Fruit fly (Drosophila melanogaster) whole organism, prepupa: ENCODE results near the gene hiw.

Source experiments
- Blimp-1 ChIP-seq: fragments of 200-800 bp; sonication (Bioruptor generic); optimal IDR thresholded peaks from 3 replicates; lab custom pipeline; 2017; ENCODE audit warnings: missing biosample characterization, missing genetic modification characterization, mild to moderate bottlenecking, moderate library complexity, missing genetic modification reagents
- CG10669 ChIP-seq: fragments of 200-800 bp; sonication (Bioruptor generic); optimal IDR thresholded peaks from 3 replicates; lab custom pipeline; 2018; ENCODE audit warnings: missing biosample characterization, mild to moderate bottlenecking, missing genetic modification characterization, moderate library complexity
- CG11294 ChIP-seq: fragments of 200-800 bp; sonication (Bioruptor generic); IDR thresholded peaks from 2 replicates; pipeline ENCODE4 v1.3.6; 2022; ENCODE audit warnings: missing biosample characterization, missing genetic modification characterization
- CG11902 ChIP-seq: fragments of 200-800 bp; sonication (Bioruptor generic); optimal IDR thresholded peaks from 3 replicates; lab custom pipeline; 2016; ENCODE audit warnings: missing biosample characterization, missing genetic modification characterization
- CG15336 ChIP-seq: fragments of 200-800 bp; sonication (Bioruptor generic); IDR thresholded peaks from 2 replicates; pipeline ENCODE4 v1.3.6; 2022; ENCODE audit warnings: missing biosample characterization, missing genetic modification characterization
- CG1621 ChIP-seq: fragments of 200-800 bp; sonication (Bioruptor generic); optimal IDR thresholded peaks from 3 replicates; lab custom pipeline; 2018; ENCODE audit warnings: missing biosample characterization, mild to moderate bottlenecking, missing genetic modification characterization
- CG16779 ChIP-seq: fragments of 200-800 bp; sonication (Bioruptor generic); optimal IDR thresholded peaks from 3 replicates; lab custom pipeline; 2017; ENCODE audit warnings: missing biosample characterization, mild to moderate bottlenecking, missing genetic modification characterization
- CG31627 ChIP-seq: fragments of 200-800 bp; sonication (Bioruptor generic); optimal IDR thresholded peaks from 3 replicates; lab custom pipeline; 2016; ENCODE audit warnings: missing biosample characterization, missing genetic modification characterization
- CG34406 ChIP-seq: fragments of 200-800 bp; sonication (Bioruptor generic); optimal IDR thresholded peaks from 3 replicates; lab custom pipeline; 2016; ENCODE audit warnings: missing biosample characterization, missing genetic modification characterization
- CG3919 ChIP-seq: fragments of 200-800 bp; sonication (Bioruptor generic); optimal IDR thresholded peaks from 3 replicates; lab custom pipeline; 2016; ENCODE audit warnings: missing biosample characterization, missing genetic modification characterization
- CG6163 ChIP-seq: fragments of 200-800 bp; sonication (Bioruptor generic); IDR thresholded peaks from 3 replicates; pipeline ENCODE4 v1.3.6; 2022; ENCODE audit warnings: missing biosample characterization, missing genetic modification characterization
- CG6276 ChIP-seq: fragments of 200-800 bp; sonication (Bioruptor generic); optimal IDR thresholded peaks from 2 replicates; lab custom pipeline; 2017; ENCODE audit warnings: missing biosample characterization, mild to moderate bottlenecking, missing genetic modification characterization
- CG6792 ChIP-seq: fragments of 200-800 bp; sonication (Bioruptor generic); optimal IDR thresholded peaks from 3 replicates; lab custom pipeline; 2016; ENCODE audit warnings: missing biosample characterization, missing genetic modification characterization
- CG6808 ChIP-seq: fragments of 200-800 bp; sonication (Bioruptor generic); optimal IDR thresholded peaks from 3 replicates; lab custom pipeline; 2017; ENCODE audit warnings: missing biosample characterization, missing genetic modification characterization, mild to moderate bottlenecking, moderate library complexity, missing genetic modification reagents
- CG6854 ChIP-seq: fragments of 200-800 bp; sonication (Bioruptor generic); optimal IDR thresholded peaks from 2 replicates; lab custom pipeline; 2017; ENCODE audit warnings: missing biosample characterization, mild to moderate bottlenecking, missing genetic modification characterization
- CG7368 ChIP-seq: fragments of 200-800 bp; sonication (Bioruptor generic); optimal IDR thresholded peaks from 3 replicates; lab custom pipeline; 2016; ENCODE audit warnings: missing biosample characterization, missing genetic modification characterization
- CG8119 ChIP-seq: fragments of 200-800 bp; sonication (Bioruptor generic); IDR thresholded peaks from 3 replicates; pipeline ENCODE4 v1.3.6; 2022; ENCODE audit warnings: missing biosample characterization, missing genetic modification characterization
- CG8319 ChIP-seq: fragments of 200-800 bp; sonication (Bioruptor generic); optimal IDR thresholded peaks from 3 replicates; lab custom pipeline; 2016; ENCODE audit warnings: missing biosample characterization, missing genetic modification characterization
- CG8632 ChIP-seq: fragments of 200-800 bp; sonication (Bioruptor generic); optimal IDR thresholded peaks from 3 replicates; lab custom pipeline; 2016; ENCODE audit warnings: missing biosample characterization, missing genetic modification characterization
- CG9139 ChIP-seq: fragments of 200-800 bp; sonication (Bioruptor generic); optimal IDR thresholded peaks from 3 replicates; lab custom pipeline; 2017; ENCODE audit warnings: missing biosample characterization, mild to moderate bottlenecking, missing genetic modification characterization
- Eip75B ChIP-seq: fragments of 200-800 bp; sonication (Bioruptor generic); optimal IDR thresholded peaks from 3 replicates; lab custom pipeline; 2016; ENCODE audit warnings: missing biosample characterization, missing genetic modification characterization
- Eip78C ChIP-seq: fragments of 200-800 bp; sonication (Bioruptor generic); peaks from one replicate; lab custom pipeline; 2016; ENCODE audit warnings: missing biosample characterization, missing genetic modification characterization
- Ets21C ChIP-seq: fragments of 200-800 bp; sonication (Bioruptor generic); optimal IDR thresholded peaks from 3 replicates; lab custom pipeline; 2016; ENCODE audit warnings: missing biosample characterization, missing genetic modification characterization
- Ets96B ChIP-seq: fragments of 200-800 bp; optimal IDR thresholded peaks from 2 replicates; lab custom pipeline; 2019; ENCODE audit warnings: missing biosample characterization, mild to moderate bottlenecking, missing genetic modification characterization, moderate library complexity
- Gug ChIP-seq: fragments of 200-800 bp; sonication (Bioruptor generic); IDR thresholded peaks from 2 replicates; pipeline ENCODE4 v1.3.6; 2022; ENCODE audit warnings: missing biosample characterization, missing genetic modification characterization
- Hr39 ChIP-seq: fragments of 200-800 bp; sonication (Bioruptor generic); optimal IDR thresholded peaks from 2 replicates; lab custom pipeline; 2016; ENCODE audit warnings: missing biosample characterization, missing genetic modification characterization
- Hr4 ChIP-seq: fragments of 200-800 bp; sonication (Bioruptor generic); optimal IDR thresholded peaks from 3 replicates; lab custom pipeline; 2016; ENCODE audit warnings: missing biosample characterization, missing genetic modification characterization
- Lpt ChIP-seq: fragments of 200-800 bp; sonication (Bioruptor generic); optimal IDR thresholded peaks from 3 replicates; lab custom pipeline; 2016; ENCODE audit warnings: missing biosample characterization, missing genetic modification characterization
- Smox ChIP-seq: fragments of 200-800 bp; sonication (Bioruptor generic); optimal IDR thresholded peaks from 3 replicates; lab custom pipeline; 2016; ENCODE audit warnings: missing biosample characterization, missing genetic modification characterization
- Sox102F ChIP-seq: fragments of 200-800 bp; sonication (Bioruptor generic); optimal IDR thresholded peaks from 2 replicates; lab custom pipeline; 2016; ENCODE audit warnings: missing biosample characterization, mild to moderate bottlenecking, missing genetic modification characterization
- Sox14 ChIP-seq: fragments of 200-800 bp; sonication (Bioruptor generic); optimal IDR thresholded peaks from 3 replicates; lab custom pipeline; 2016; ENCODE audit warnings: missing biosample characterization, missing genetic modification characterization
- Sox15 ChIP-seq: fragments of 200-800 bp; sonication (Bioruptor generic); optimal IDR thresholded peaks from 3 replicates; lab custom pipeline; 2016; ENCODE audit warnings: missing biosample characterization, missing genetic modification characterization
- achi ChIP-seq: fragments of 200-800 bp; sonication (Bioruptor generic); optimal IDR thresholded peaks from 3 replicates; lab custom pipeline; 2016; ENCODE audit warnings: missing biosample characterization, missing genetic modification characterization
- acj6 ChIP-seq: fragments of 200-800 bp; sonication (Bioruptor generic); optimal IDR thresholded peaks from 3 replicates; lab custom pipeline; 2016; ENCODE audit warnings: missing biosample characterization, missing genetic modification characterization
- cyc ChIP-seq: fragments of 200-800 bp; sonication (Bioruptor generic); optimal IDR thresholded peaks from 3 replicates; lab custom pipeline; 2016; ENCODE audit warnings: missing biosample characterization, missing genetic modification characterization
- dac ChIP-seq: fragments of 200-800 bp; sonication (Bioruptor generic); optimal IDR thresholded peaks from 2 replicates; lab custom pipeline; 2017; ENCODE audit warnings: missing biosample characterization, mild to moderate bottlenecking, missing genetic modification characterization
- esn ChIP-seq: fragments of 200-800 bp; sonication (Bioruptor generic); optimal IDR thresholded peaks from 2 replicates; lab custom pipeline; 2016; ENCODE audit warnings: missing biosample characterization, mild to moderate bottlenecking, missing genetic modification characterization, moderate library complexity
- fd59A ChIP-seq: fragments of 200-800 bp; sonication (Bioruptor generic); optimal IDR thresholded peaks from 2 replicates; lab custom pipeline; 2017; ENCODE audit warnings: missing biosample characterization, mild to moderate bottlenecking, missing genetic modification characterization, missing genetic modification reagents
- fd85E ChIP-seq: fragments of 200-800 bp; sonication (Bioruptor generic); optimal IDR thresholded peaks from 3 replicates; lab custom pipeline; 2016; ENCODE audit warnings: missing biosample characterization, missing genetic modification characterization
- lz ChIP-seq: fragments of 200-800 bp; sonication (Bioruptor generic); optimal IDR thresholded peaks from 3 replicates; lab custom pipeline; 2016; ENCODE audit warnings: missing biosample characterization, missing genetic modification characterization
- net ChIP-seq: fragments of 200-800 bp; sonication (Bioruptor generic); optimal IDR thresholded peaks from 3 replicates; lab custom pipeline; 2016; ENCODE audit warnings: missing biosample characterization, missing genetic modification characterization
- pdm3 ChIP-seq: fragments of 200-800 bp; sonication (Bioruptor generic); optimal IDR thresholded peaks from 3 replicates; lab custom pipeline; 2016; ENCODE audit warnings: missing biosample characterization, missing genetic modification characterization
- salr ChIP-seq, 2 experiments: fragments of 200-800 bp; sonication (Bioruptor generic); optimal IDR thresholded peaks; 3 replicates each; lab custom pipeline; 2016 to 2018; ENCODE audit warnings: missing biosample characterization in 2 of 2, missing genetic modification characterization in 2 of 2, mild to moderate bottlenecking in 1 of 2
- ss ChIP-seq, 2 experiments: fragments of 200-800 bp; sonication (Bioruptor generic); optimal IDR thresholded peaks; 2 replicates in 1 of 2; 3 replicates in 1 of 2; lab custom pipeline; 2017 to 2018; ENCODE audit warnings: mild to moderate bottlenecking in 2 of 2, missing biosample characterization in 2 of 2, missing genetic modification characterization in 2 of 2, moderate library complexity in 1 of 2
- svp ChIP-seq: fragments of 200-800 bp; sonication (Bioruptor generic); peaks from one replicate; lab custom pipeline; 2016; ENCODE audit warnings: missing biosample characterization, missing genetic modification characterization

Gene hiw

DNA sequence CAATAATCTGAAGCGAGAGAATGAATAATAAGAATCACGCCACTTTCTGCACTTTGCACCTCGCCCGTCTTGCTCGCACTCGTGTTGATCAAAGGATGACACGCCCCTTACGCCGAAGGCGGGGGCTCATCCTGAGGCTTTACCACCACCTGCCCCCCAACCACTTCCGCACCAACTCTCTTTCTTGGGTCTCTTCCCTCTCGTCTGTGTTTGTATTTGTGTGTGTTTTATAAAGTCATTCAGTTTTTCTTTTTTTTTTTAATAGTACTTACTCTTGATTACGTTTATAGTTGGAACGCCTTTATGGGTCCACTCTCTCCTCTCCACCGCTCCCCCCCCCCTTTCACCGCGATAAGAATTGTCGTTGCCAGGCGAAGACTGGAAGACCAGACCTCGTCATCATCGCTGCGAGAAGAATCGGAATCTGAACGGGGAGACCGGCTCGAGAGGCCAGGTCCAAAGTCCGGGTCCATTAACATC is 6.2 kb upstream of the hiw start (continued):
- peak; percentile 57 for TF ChIP-seq esn (GFP tag; lab: Kevin White, UChicago)
- TF ChIP-seq Sox102F (GFP tag; lab: Kevin White, UChicago): peak; percentile 77
- TF ChIP-seq fd59A (GFP tag; lab: Kevin White, UChicago): peak; percentile 91
- TF ChIP-seq svp: peak; percentile 89
- peak; percentile 86 for TF ChIP-seq pdm3
- no peak for TF ChIP-seq Ets21C (GFP tag; lab: Kevin White, UChicago)
- TF ChIP-seq CG6792: peak; percentile 74
- TF ChIP-seq CG11902 (GFP tag; lab: Kevin White, UChicago): no peak
- peak; percentile 88 for TF ChIP-seq CG8319 (GFP tag; lab: Kevin White, UChicago)
- TF ChIP-seq CG9139 (GFP tag; lab: Kevin White, UChicago): peak; percentile 100
- peak; percentile 81 for TF ChIP-seq fd85E (GFP tag; lab: Kevin White, UChicago)
- TF ChIP-seq Blimp-1: peak; percentile 75
- TF ChIP-seq CG6163: peak; percentile 91
- TF ChIP-seq CG16779 (tag; lab: Kevin White, UChicago): peak; percentile 95
- peak; percentile 74 for TF ChIP-seq Gug (GFP tag; lab: Robert Waterston, UW)
- no peak for TF ChIP-seq CG11294 (GFP tag; lab: Robert Waterston, UW)
- TF ChIP-seq CG10669: peak; percentile 98
- TF ChIP-seq Smox (GFP tag; lab: Kevin White, UChicago): peak; percentile 36
- TF ChIP-seq CG1621: peak; percentile 98
- TF ChIP-seq achi: peak; percentile 83

DNA sequence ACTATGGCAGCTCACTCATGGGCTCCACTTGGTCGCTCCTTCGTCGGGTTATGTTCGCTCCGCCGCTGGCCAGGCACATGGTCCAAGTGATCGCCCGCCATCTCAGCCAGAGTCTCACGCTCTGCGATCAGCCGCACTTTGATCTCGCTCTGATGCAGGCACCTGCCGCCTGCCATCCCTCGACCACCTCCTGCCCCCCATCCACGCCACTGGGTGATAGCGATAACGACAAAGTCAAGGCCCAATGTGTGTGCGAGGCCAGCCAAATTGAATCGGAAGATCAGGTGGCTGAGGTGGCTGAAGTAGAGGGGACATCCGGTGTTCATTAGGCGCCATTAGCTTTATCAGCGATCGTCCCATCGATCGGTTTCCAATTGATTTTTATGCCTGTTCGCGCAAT is 5.3 kb upstream of the hiw start:
- TF ChIP-seq CG6276 (GFP tag; lab: Kevin White, UChicago) (no peak), lz (GFP tag; lab: Kevin White, UChicago) (no peak), Lpt (GFP tag; lab: Kevin White, UChicago) (no peak), CG10669 (no peak), CG1621 (no peak), CG8319 (GFP tag; lab: Kevin White, UChicago) (no peak), CG34406 (GFP tag; lab: Kevin White, UChicago) (no peak), Ets96B (tag; lab: Kevin White, UChicago) (no peak), CG7368 (GFP tag; lab: Kevin White, UChicago) (no peak), salr (GFP tag; optimal IDR thresholded peaks at IDR 0.05; lab: Kevin White, UChicago) (no peak), svp (peak; percentile 96), ss (GFP tag; optimal IDR thresholded peaks at IDR 0.05; lab: Kevin White, UChicago) (peak; percentile 21 to 50), Hr39 (GFP tag; lab: Kevin White, UChicago) (no peak), achi (no peak), CG6854 (GFP tag; lab: Kevin White, UChicago) (no peak), Hr4 (GFP tag; lab: Kevin White, UChicago) (no peak), Smox (GFP tag; lab: Kevin White, UChicago) (no peak), Gug (GFP tag; lab: Robert Waterston, UW) (no peak), esn (GFP tag; lab: Kevin White, UChicago) (no peak), Eip75B (GFP tag; lab: Kevin White, UChicago) (no peak), Sox102F (GFP tag; lab: Kevin White, UChicago) (no peak), CG3919 (GFP tag; lab: Kevin White, UChicago) (no peak), CG8119 (GFP tag; lab: Robert Waterston, UW) (no peak), Eip78C (peak; percentile 0), Blimp-1 (no peak), fd85E (GFP tag; lab: Kevin White, UChicago) (no peak), dac (GFP tag; lab: Kevin White, UChicago) (no peak)

DNA sequence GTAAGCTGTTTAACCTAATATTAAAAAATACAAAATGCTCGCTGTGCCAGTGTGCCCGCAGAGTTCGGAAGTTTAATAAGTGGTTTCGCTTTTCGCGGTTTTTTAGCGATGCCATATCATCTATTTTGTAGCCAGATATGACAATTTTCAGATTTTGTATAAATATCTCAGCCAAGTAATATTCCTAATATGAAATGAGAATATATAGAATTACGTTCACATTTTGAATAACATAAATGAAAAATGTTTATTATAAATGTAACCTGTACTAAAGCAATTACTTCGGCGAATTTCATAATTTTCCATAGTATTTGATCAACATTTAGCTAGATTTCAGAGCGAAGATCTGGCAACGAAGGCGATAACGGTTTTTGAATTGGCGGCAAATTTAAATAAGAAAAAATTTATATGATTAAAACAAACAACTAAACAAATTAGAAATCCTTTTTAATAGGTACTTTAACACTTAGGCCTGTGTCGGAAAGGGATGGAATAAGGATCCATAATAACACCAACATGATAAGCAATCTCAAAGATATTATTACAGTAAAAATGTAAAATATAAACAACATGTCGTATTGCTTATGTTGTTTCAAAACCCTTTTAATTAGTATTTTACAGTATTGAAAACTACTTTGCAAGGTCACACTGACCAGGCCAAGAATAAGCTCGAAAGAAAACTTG is 3.3 kb upstream of the hiw start, which contains the start of the genes opm and dob:
Gene opm, minus strand, starts transcription at position 59 of the 684 bp plus-strand sequence.
Gene dob, plus strand, starts transcription at position 634 of the 684 bp plus-strand sequence.
- TF ChIP-seq Ets21C (GFP tag; lab: Kevin White, UChicago) (no peak), Hr39 (GFP tag; lab: Kevin White, UChicago) (peak; percentile 14), CG9139 (GFP tag; lab: Kevin White, UChicago) (no peak), salr (GFP tag; optimal IDR thresholded peaks at IDR 0.05; lab: Kevin White, UChicago) (no peak), acj6 (no peak), CG10669 (no peak), CG8632 (GFP tag; lab: Kevin White, UChicago) (no peak), Eip78C (no peak), net (GFP tag; lab: Kevin White, UChicago) (no peak), CG6276 (GFP tag; lab: Kevin White, UChicago) (no peak), CG7368 (GFP tag; lab: Kevin White, UChicago) (no peak), CG8319 (GFP tag; lab: Kevin White, UChicago) (no peak), Ets96B (tag; lab: Kevin White, UChicago) (no peak), CG6808 (GFP tag; lab: Kevin White, UChicago) (no peak), Sox14 (GFP tag; lab: Kevin White, UChicago) (peak; percentile 46), CG15336 (GFP tag; lab: Robert Waterston, UW) (no peak), lz (GFP tag; lab: Kevin White, UChicago) (peak; percentile 21), CG1621 (no peak), CG3919 (GFP tag; lab: Kevin White, UChicago) (no peak), CG8119 (GFP tag; lab: Robert Waterston, UW) (no peak), cyc (peak; percentile 19), CG31627 (GFP tag; lab: Kevin White, UChicago) (peak; percentile 14), Sox15 (no peak)
